Fruit fly (Drosophila melanogaster) whole organism, embryonic: ENCODE measurements around the gene CG7120.

Source experiments
- ATbp ChIP-seq: fragments of 200-800 bp; sonication (Bioruptor generic); optimal IDR thresholded peaks from 2 replicates; lab custom pipeline; 2017; ENCODE audit warnings: missing biosample characterization, mild to moderate bottlenecking, missing genetic modification characterization, missing genetic modification reagents
- Atf6 ChIP-seq: fragments of 200-800 bp; sonication (Bioruptor generic); IDR thresholded peaks from 2 replicates; pipeline ENCODE4 v1.3.6; 2022; ENCODE audit warnings: missing biosample characterization, missing genetic modification characterization
- B-H1 ChIP-seq: fragments of 200-800 bp; sonication (Bioruptor generic); IDR thresholded peaks from 3 replicates; pipeline ENCODE4 v1.3.6; 2022; ENCODE audit warnings: missing biosample characterization, missing genetic modification characterization
- BEAF-32 ChIP-seq: fragments of 200-800 bp; sonication (Bioruptor generic); optimal IDR thresholded peaks from 3 replicates; lab custom pipeline; 2017; ENCODE audit warnings: missing biosample characterization, missing genetic modification characterization, mild to moderate bottlenecking, moderate library complexity, missing genetic modification reagents
- Bgb ChIP-seq: fragments of 200-800 bp; sonication (Bioruptor generic); IDR thresholded peaks from 2 replicates; pipeline ENCODE4 v1.3.6; 2022; ENCODE audit warnings: missing biosample characterization, missing genetic modification characterization; ENCODE audit not compliant: partially characterized antibody
- CG12942 ChIP-seq: fragments of 200-800 bp; sonication (Bioruptor generic); optimal IDR thresholded peaks from 3 replicates; lab custom pipeline; 2016; ENCODE audit warnings: missing biosample characterization, missing genetic modification characterization
- CG13296 ChIP-seq: fragments of 200-800 bp; sonication (Bioruptor generic); optimal IDR thresholded peaks from 3 replicates; lab custom pipeline; 2018; ENCODE audit warnings: missing biosample characterization, mild to moderate bottlenecking, missing genetic modification characterization
- CG14710 ChIP-seq: fragments of 200-800 bp; sonication (Bioruptor generic); optimal IDR thresholded peaks from 3 replicates; lab custom pipeline; 2019; ENCODE audit warnings: missing biosample characterization, mild to moderate bottlenecking, missing genetic modification characterization, moderate library complexity
- CG15011 ChIP-seq: fragments of 200-800 bp; sonication (Bioruptor generic); optimal IDR thresholded peaks from 3 replicates; lab custom pipeline; 2018; ENCODE audit warnings: missing biosample characterization, mild to moderate bottlenecking, missing genetic modification characterization
- CG15696 ChIP-seq: fragments of 200-800 bp; sonication (Bioruptor generic); optimal IDR thresholded peaks from 2 replicates; lab custom pipeline; 2019; ENCODE audit warnings: missing biosample characterization, mild to moderate bottlenecking, missing genetic modification characterization, moderate library complexity
- CG17361 ChIP-seq: fragments of 200-800 bp; sonication (Bioruptor generic); IDR thresholded peaks from 3 replicates; pipeline ENCODE4 v1.3.6; 2022; ENCODE audit warnings: missing biosample characterization, missing genetic modification characterization
- CG17802 ChIP-seq: fragments of 200-800 bp; sonication (Bioruptor generic); optimal IDR thresholded peaks from 2 replicates; lab custom pipeline; 2018; ENCODE audit warnings: missing biosample characterization, mild to moderate bottlenecking, missing genetic modification characterization, moderate library complexity
- CG32767 ChIP-seq: fragments of 200-800 bp; sonication (Bioruptor generic); IDR thresholded peaks from 2 replicates; pipeline ENCODE4 v1.3.6; 2022; ENCODE audit warnings: missing biosample characterization, missing genetic modification characterization
- CG33213 ChIP-seq: fragments of 200-800 bp; sonication (Bioruptor generic); optimal IDR thresholded peaks from 3 replicates; lab custom pipeline; 2016; ENCODE audit warnings: missing biosample characterization, missing genetic modification characterization
- CG3407 ChIP-seq: fragments of 200-800 bp; sonication (Bioruptor generic); optimal IDR thresholded peaks from 2 replicates; lab custom pipeline; 2018; ENCODE audit warnings: missing biosample characterization, mild to moderate bottlenecking, missing genetic modification characterization
- CG34224 ChIP-seq: fragments of 200-800 bp; sonication (Bioruptor generic); IDR thresholded peaks from 3 replicates; pipeline ENCODE4 v1.3.6; 2022; ENCODE audit warnings: missing biosample characterization, missing genetic modification characterization; ENCODE audit not compliant: partially characterized antibody
- CG4328 ChIP-seq: fragments of 200-800 bp; sonication (Bioruptor generic); optimal IDR thresholded peaks from 3 replicates; lab custom pipeline; 2017; ENCODE audit warnings: missing biosample characterization, missing genetic modification reagents, missing genetic modification characterization
- CG5953 ChIP-seq: fragments of 200-800 bp; sonication (Bioruptor generic); IDR thresholded peaks from 2 replicates; pipeline ENCODE4 v1.3.6; 2022; ENCODE audit warnings: missing biosample characterization, missing genetic modification characterization
- CG6854 ChIP-seq: fragments of 200-800 bp; sonication (Bioruptor generic); optimal IDR thresholded peaks from 3 replicates; lab custom pipeline; 2017; ENCODE audit warnings: missing biosample characterization, mild to moderate bottlenecking, missing genetic modification characterization
- CG7357 ChIP-seq: fragments of 200-800 bp; sonication (Bioruptor generic); IDR thresholded peaks from 3 replicates; pipeline ENCODE4 v1.3.6; 2022; ENCODE audit warnings: missing biosample characterization, missing genetic modification characterization
- Dek ChIP-seq: fragments of 200-800 bp; sonication (Bioruptor generic); optimal IDR thresholded peaks from 3 replicates; lab custom pipeline; 2019; ENCODE audit warnings: missing biosample characterization, mild to moderate bottlenecking, missing genetic modification characterization, moderate library complexity
- Dip2 ChIP-seq: fragments of 200-800 bp; sonication (Bioruptor generic); IDR thresholded peaks from 2 replicates; pipeline ENCODE4 v1.3.6; 2022; ENCODE audit warnings: missing biosample characterization, missing genetic modification characterization
- Gsc ChIP-seq: fragments of 200-800 bp; sonication (Bioruptor generic); IDR thresholded peaks from 2 replicates; pipeline ENCODE4 v1.3.6; 2022; ENCODE audit warnings: missing biosample characterization, missing genetic modification characterization
- Hey ChIP-seq: fragments of 200-800 bp; sonication (Bioruptor generic); optimal IDR thresholded peaks from 3 replicates; lab custom pipeline; 2018; ENCODE audit warnings: missing biosample characterization, mild to moderate bottlenecking, missing genetic modification characterization
- HmgZ ChIP-seq: fragments of 200-800 bp; sonication (Bioruptor generic); optimal IDR thresholded peaks from 2 replicates; lab custom pipeline; 2018; ENCODE audit warnings: missing biosample characterization, mild to moderate bottlenecking, missing genetic modification characterization
- Hmr ChIP-seq: fragments of 200-800 bp; sonication (Bioruptor generic); optimal IDR thresholded peaks from 3 replicates; lab custom pipeline; 2017; ENCODE audit warnings: mild to moderate bottlenecking, missing biosample characterization, missing genetic modification reagents, missing genetic modification characterization
- Lim3 ChIP-seq: fragments of 200-800 bp; sonication (Bioruptor generic); IDR thresholded peaks from 2 replicates; pipeline ENCODE4 v1.3.6; 2022; ENCODE audit warnings: missing biosample characterization, missing genetic modification characterization
- Meics ChIP-seq: fragments of 200-800 bp; sonication (Bioruptor generic); optimal IDR thresholded peaks from 2 replicates; lab custom pipeline; 2017; ENCODE audit warnings: missing biosample characterization, mild to moderate bottlenecking, missing genetic modification characterization
- Mes4 ChIP-seq: fragments of 200-800 bp; sonication (Bioruptor generic); optimal IDR thresholded peaks from 2 replicates; lab custom pipeline; 2016; ENCODE audit warnings: missing biosample characterization, missing genetic modification characterization
- Nf-YC ChIP-seq: fragments of 200-800 bp; optimal IDR thresholded peaks from 3 replicates; lab custom pipeline; 2019; ENCODE audit warnings: missing biosample characterization, mild to moderate bottlenecking, missing genetic modification characterization, moderate library complexity
- Oli ChIP-seq: fragments of 200-800 bp; sonication (Bioruptor generic); optimal IDR thresholded peaks from 2 replicates; lab custom pipeline; 2018; ENCODE audit warnings: missing biosample characterization, mild to moderate bottlenecking, missing genetic modification characterization, moderate library complexity
- Rx ChIP-seq: fragments of 200-800 bp; sonication (Bioruptor generic); IDR thresholded peaks from 2 replicates; pipeline ENCODE4 v1.3.6; 2022; ENCODE audit warnings: missing biosample characterization, missing genetic modification characterization
- Tbp ChIP-seq: fragments of >200 bp; optimal IDR thresholded peaks from 2 replicates; lab custom pipeline; 2018; ENCODE audit warnings: missing biosample characterization, missing genetic modification characterization
- Xrp1 ChIP-seq: fragments of 200-800 bp; sonication (Bioruptor generic); IDR thresholded peaks from 2 replicates; pipeline ENCODE4 v1.3.6; 2022; ENCODE audit warnings: missing biosample characterization, missing genetic modification characterization
- bigmax ChIP-seq: fragments of 200-800 bp; sonication (Bioruptor generic); optimal IDR thresholded peaks from 2 replicates; lab custom pipeline; 2018; ENCODE audit warnings: missing biosample characterization, mild to moderate bottlenecking, missing genetic modification characterization
- chif ChIP-seq, 2 experiments: fragments of 200-800 bp; sonication (Bioruptor generic); optimal IDR thresholded peaks; 3 replicates each; lab custom pipeline; 2016; ENCODE audit warnings: missing biosample characterization in 2 of 2, missing genetic modification characterization in 2 of 2
- chm ChIP-seq: fragments of 200-800 bp; sonication (Bioruptor generic); IDR thresholded peaks from 2 replicates; pipeline ENCODE4 v1.3.6; 2022; ENCODE audit warnings: missing biosample characterization, missing genetic modification characterization
- exex ChIP-seq: fragments of 200-800 bp; sonication (Bioruptor generic); optimal IDR thresholded peaks from 4 replicates; lab custom pipeline; 2018; ENCODE audit warnings: missing biosample characterization, mild to moderate bottlenecking, missing genetic modification characterization, moderate library complexity
- grn ChIP-seq: fragments of 200-800 bp; sonication (Bioruptor generic); optimal IDR thresholded peaks from 3 replicates; lab custom pipeline; 2017; ENCODE audit warnings: missing biosample characterization, missing genetic modification characterization
- kay ChIP-seq: fragments of 200-800 bp; sonication (Bioruptor generic); optimal IDR thresholded peaks from 2 replicates; lab custom pipeline; 2016; ENCODE audit warnings: missing biosample characterization, missing genetic modification characterization
- lmd ChIP-seq: fragments of 200-800 bp; sonication (Bioruptor generic); IDR thresholded peaks from 2 replicates; pipeline ENCODE4 v1.3.6; 2022; ENCODE audit warnings: missing biosample characterization, missing genetic modification characterization
- nerfin-1 ChIP-seq: fragments of 200-800 bp; sonication (Bioruptor generic); optimal IDR thresholded peaks from 3 replicates; lab custom pipeline; 2019; ENCODE audit warnings: missing biosample characterization, mild to moderate bottlenecking, missing genetic modification characterization, moderate library complexity
- peb ChIP-seq: fragments of 200-800 bp; sonication (Bioruptor generic); IDR thresholded peaks from 2 replicates; pipeline ENCODE4 v1.3.6; 2022; ENCODE audit warnings: missing biosample characterization, missing genetic modification characterization
- sc ChIP-seq, 3 experiments: fragments of >200 bp in 2 of 3; fragments of 200-800 bp in 1 of 3; sonication (Bioruptor generic) in 1 of 3; optimal IDR thresholded peaks; 2 replicates in 2 of 3; 3 replicates in 1 of 3; lab custom pipeline; 2017; ENCODE audit warnings: mild to moderate bottlenecking in 1 of 3, missing biosample characterization in 1 of 3, missing genetic modification characterization in 1 of 3, missing genetic modification reagents in 1 of 3
- sens-2 ChIP-seq: fragments of 200-800 bp; sonication (Bioruptor generic); IDR thresholded peaks from 2 replicates; pipeline ENCODE4 v1.3.6; 2022; ENCODE audit warnings: missing biosample characterization, missing genetic modification characterization
- sima ChIP-seq: fragments of 200-800 bp; sonication (Bioruptor generic); optimal IDR thresholded peaks from 2 replicates; lab custom pipeline; 2016; ENCODE audit warnings: missing biosample characterization, missing genetic modification characterization
- stwl ChIP-seq: fragments of 200-800 bp; sonication (Bioruptor generic); optimal IDR thresholded peaks from 3 replicates; lab custom pipeline; 2018; ENCODE audit warnings: missing biosample characterization, mild to moderate bottlenecking, missing genetic modification characterization, moderate library complexity
- yki ChIP-seq: fragments of >200 bp; optimal IDR thresholded peaks from 3 replicates; lab custom pipeline; 2018
- zf30C ChIP-seq: fragments of 200-800 bp; sonication (Bioruptor generic); optimal IDR thresholded peaks from 3 replicates; lab custom pipeline; 2018; ENCODE audit warnings: missing biosample characterization, mild to moderate bottlenecking, missing genetic modification characterization

Gene CG7120

DNA sequence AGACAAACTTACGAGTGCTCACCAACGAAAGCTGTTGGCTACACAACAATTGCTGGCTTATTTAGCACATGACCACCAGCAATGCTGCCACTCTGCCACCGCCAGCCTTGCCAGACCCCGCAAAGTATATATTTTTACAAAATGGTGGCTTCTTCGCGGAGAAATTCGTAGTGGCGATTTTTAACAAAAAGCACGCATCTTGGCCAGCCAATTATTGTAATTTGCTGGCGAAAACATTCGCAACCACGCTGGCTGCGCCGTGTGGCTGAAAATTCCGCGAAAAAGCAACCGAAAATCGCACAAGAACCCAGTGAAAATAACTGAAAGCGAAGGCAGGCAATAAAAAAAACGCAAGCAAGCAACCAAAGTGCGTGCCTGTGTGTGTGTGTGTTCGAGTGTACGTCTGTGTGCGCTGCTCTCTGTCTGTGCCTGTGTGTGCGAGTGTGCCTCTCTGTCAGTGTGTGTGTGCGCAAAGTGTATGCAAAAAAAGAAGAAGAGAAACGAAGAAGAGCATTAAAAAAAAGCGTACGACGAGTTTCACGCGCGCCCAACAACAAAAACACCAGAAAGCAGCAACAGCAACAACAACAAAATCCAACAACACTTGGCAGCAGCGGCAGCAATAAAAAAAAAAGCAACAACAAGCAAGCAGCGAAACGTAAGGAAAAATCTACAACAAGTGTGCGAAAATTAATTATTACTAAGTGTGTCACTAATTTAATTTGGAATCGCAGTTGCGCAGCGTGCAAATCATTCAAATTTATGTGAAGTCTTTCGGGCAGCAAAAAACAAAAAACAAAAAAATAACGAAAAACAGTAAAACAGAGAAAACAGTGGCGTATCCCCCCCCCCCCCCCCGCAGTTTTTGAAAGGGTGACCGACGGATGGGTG lies 54.2 kb downstream of the CG7120 start, which contains the start of gene Gug (continued):
- TF ChIP-seq HmgZ = no peak
- TF ChIP-seq CG3407 (GFP tag; lab: Kevin White, UChicago) = no peak
- no peak for TF ChIP-seq CG32767 (GFP tag; lab: Robert Waterston, UW)
- no peak for TF ChIP-seq sc (optimal IDR thresholded peaks at IDR 0.05; lab: Kevin White, UChicago)
- TF ChIP-seq sc (GFP tag; optimal IDR thresholded peaks at IDR 0.05; lab: Kevin White, UChicago) = no peak
- TF ChIP-seq Oli = no peak
- TF ChIP-seq zf30C (GFP tag; lab: Kevin White, UChicago) = no peak
- no peak for TF ChIP-seq yki
- no peak for TF ChIP-seq CG15011 (GFP tag; lab: Kevin White, UChicago)
- TF ChIP-seq CG12942 (GFP tag; lab: Kevin White, UChicago) = no peak
- no peak for TF ChIP-seq Meics
- TF ChIP-seq CG15696 (tag; lab: Kevin White, UChicago) = no peak
- peak; percentile 25; the same call in 1 of the 2 replicates for TF ChIP-seq Bgb (GFP tag; lab: Robert Waterston, UW)
- TF ChIP-seq sima (GFP tag; lab: Kevin White, UChicago) = no peak
- no peak for TF ChIP-seq sens-2
- TF ChIP-seq exex (tag; lab: Kevin White, UChicago) = no peak
- no peak for TF ChIP-seq Dek
- no peak for TF ChIP-seq Xrp1
- peak; percentile 55 for TF ChIP-seq CG14710 (tag; lab: Kevin White, UChicago)
- peak; percentile 31 for TF ChIP-seq nerfin-1 (tag; lab: Kevin White, UChicago)
- no peak for TF ChIP-seq BEAF-32
- no peak for TF ChIP-seq kay
- no peak for TF ChIP-seq CG4328 (GFP tag; lab: Kevin White, UChicago)
- no peak for TF ChIP-seq CG17361 (GFP tag; lab: Robert Waterston, UW)
- no peak for TF ChIP-seq CG7357 (GFP tag; lab: Robert Waterston, UW)
- peak; percentile 35 for TF ChIP-seq stwl (tag; lab: Kevin White, UChicago)
- no peak for TF ChIP-seq grn (GFP tag; lab: Kevin White, UChicago)
- TF ChIP-seq chm (GFP tag; lab: Robert Waterston, UW) = peak; percentile 73
- TF ChIP-seq Dip2 (GFP tag; lab: Robert Waterston, UW) = no peak
- no peak for TF ChIP-seq Hey (tag; lab: Kevin White, UChicago)
- TF ChIP-seq Nf-YC = peak; percentile 36
- peak; percentile 12; the same call in 1 of the 2 replicates for TF ChIP-seq Atf6 (GFP tag; lab: Robert Waterston, UW)
- no peak for TF ChIP-seq B-H1 (GFP tag; lab: Robert Waterston, UW)
- TF ChIP-seq CG13296 (GFP tag; lab: Kevin White, UChicago) = no peak
- TF ChIP-seq CG6854 (GFP tag; lab: Kevin White, UChicago) = peak; percentile 3
- no peak for TF ChIP-seq bigmax (GFP tag; lab: Kevin White, UChicago)
- no peak for TF ChIP-seq ATbp (GFP tag; lab: Kevin White, UChicago)
- TF ChIP-seq Lim3 (GFP tag; lab: Robert Waterston, UW) = no peak
- no peak for TF ChIP-seq Rx
- TF ChIP-seq Mes4 (GFP tag; lab: Kevin White, UChicago) = no peak
- TF ChIP-seq Tbp (GFP tag; lab: Kevin White, UChicago) = no peak
- TF ChIP-seq lmd (GFP tag; lab: Robert Waterston, UW) = peak; percentile 19; the same call in 1 of the 2 replicates
- no peak for TF ChIP-seq Gsc (GFP tag; lab: Robert Waterston, UW)
- TF ChIP-seq Hmr (GFP tag; lab: Kevin White, UChicago) = no peak
- no peak for TF ChIP-seq CG5953 (GFP tag; lab: Robert Waterston, UW)
- TF ChIP-seq CG33213 (GFP tag; lab: Kevin White, UChicago) = peak; percentile 32
- no peak for TF ChIP-seq chif (GFP tag; optimal IDR thresholded peaks at IDR 0.05; lab: Kevin White, UChicago)
- TF ChIP-seq CG17802 (tag; lab: Kevin White, UChicago) = no peak
- TF ChIP-seq CG34224 = peak; percentile 22; the same call in 2 of the 3 replicates
- no peak for TF ChIP-seq peb (GFP tag; lab: Robert Waterston, UW)
